Worm (Caenorhabditis elegans) whole organism, young adult: ENCODE measurements around the gene lin-54.

Experiments
- B0019.2 ChIP-seq: fragments of 200-800 bp; sonication (Bioruptor generic); conservative IDR thresholded peaks from 2 replicates; pipeline ENCODE4 v1.3.6; 2022; ENCODE audit warnings: missing genetic modification reagents, missing genetic modification characterization, missing compliant biosample characterization
- F22D6.2 ChIP-seq: sonication (generic microtip); optimal IDR thresholded peaks from 2 replicates; lab custom pipeline; 2016; ENCODE audit warnings: mild to moderate bottlenecking, missing genetic modification characterization, missing compliant biosample characterization
- F33H1.4 ChIP-seq: fragments of 200-800 bp; sonication (Bioruptor generic); IDR thresholded peaks from 2 replicates; pipeline ENCODE4 v1.3.6; 2022; ENCODE audit warnings: missing genetic modification reagents, missing genetic modification characterization, missing compliant biosample characterization
- F37B4.10 ChIP-seq: fragments of 200-800 bp; sonication (Bioruptor generic); IDR thresholded peaks from 2 replicates; pipeline ENCODE4 v1.3.6; 2022; ENCODE audit warnings: missing genetic modification characterization, missing compliant biosample characterization
- F39B2.1 ChIP-seq: fragments of 200-800 bp; sonication (Bioruptor generic); IDR thresholded peaks from 2 replicates; pipeline ENCODE4 v1.3.6; 2022; ENCODE audit warnings: missing genetic modification reagents, missing genetic modification characterization, missing compliant biosample characterization
- F55B11.4 ChIP-seq: sonication (generic microtip); optimal IDR thresholded peaks from 2 replicates; lab custom pipeline; 2016; ENCODE audit warnings: missing compliant biosample characterization, missing genetic modification characterization, borderline replicate concordance; ENCODE audit not compliant: insufficient read depth
- K11D2.4 ChIP-seq: fragments of 200-800 bp; sonication (Bioruptor generic); IDR thresholded peaks from 2 replicates; pipeline ENCODE4 v1.3.6; 2022; ENCODE audit warnings: missing genetic modification reagents, missing genetic modification characterization, missing compliant biosample characterization
- K12H6.12 ChIP-seq: fragments of 200-800 bp; sonication (Bioruptor generic); optimal IDR thresholded peaks from 2 replicates; lab custom pipeline; 2018; ENCODE audit warnings: mild to moderate bottlenecking, missing genetic modification characterization, missing compliant biosample characterization
- Y53F4B.3 ChIP-seq: fragments of 200-800 bp; sonication (Bioruptor generic); IDR thresholded peaks from 2 replicates; pipeline ENCODE4 v1.3.6; 2022; ENCODE audit warnings: missing genetic modification reagents, missing genetic modification characterization, missing compliant biosample characterization
- Y67H2A.10 ChIP-seq: fragments of 200-800 bp; sonication (Bioruptor generic); conservative IDR thresholded peaks from 2 replicates; pipeline ENCODE4 v1.3.6; 2022; ENCODE audit warnings: missing genetic modification reagents, missing genetic modification characterization, missing compliant biosample characterization
- ama-1 ChIP-seq, 3 experiments: fragments of 150-350 bp in 1 of 3; sonication (generic microtip) in 2 of 3; optimal IDR thresholded peaks; 2 replicates each; lab custom pipeline; 2014 to 2018; ENCODE audit warnings: missing biosample characterization in 2 of 3, missing genetic modification characterization in 2 of 3, missing genetic modification reagents in 2 of 3
- attf-6 ChIP-seq: fragments of 200-800 bp; sonication (Bioruptor generic); IDR thresholded peaks from 2 replicates; pipeline ENCODE4 v1.3.6; 2022; ENCODE audit warnings: missing genetic modification reagents, missing genetic modification characterization, missing compliant biosample characterization
- ceh-58 ChIP-seq: fragments of 200-800 bp; sonication (Bioruptor generic); IDR thresholded peaks from 2 replicates; pipeline ENCODE4 v1.3.6; 2022; ENCODE audit warnings: missing genetic modification characterization, missing compliant biosample characterization
- die-1 ChIP-seq: sonication (generic microtip); optimal IDR thresholded peaks from 2 replicates; lab custom pipeline; 2016; ENCODE audit warnings: missing genotype, mild to moderate bottlenecking, missing genetic modification characterization, missing compliant biosample characterization
- dpff-1 ChIP-seq: sonication (generic microtip); optimal IDR thresholded peaks from 2 replicates; lab custom pipeline; 2017; ENCODE audit warnings: mild to moderate bottlenecking, missing genetic modification characterization, missing compliant biosample characterization
- dpl-1 ChIP-seq: fragments of 150-350 bp; optimal IDR thresholded peaks from 2 replicates; lab custom pipeline; 2014; ENCODE audit warnings: missing biosample characterization, missing genetic modification reagents, missing genetic modification characterization
- egrh-3 ChIP-seq: fragments of 200-800 bp; sonication (Bioruptor generic); IDR thresholded peaks from 2 replicates; pipeline ENCODE4 v1.3.6; 2022; ENCODE audit warnings: missing genetic modification reagents, missing genetic modification characterization, missing compliant biosample characterization
- gei-17 ChIP-seq: fragments of 200-800 bp; sonication (Bioruptor generic); optimal IDR thresholded peaks from 2 replicates; lab custom pipeline; 2018; ENCODE audit warnings: mild to moderate bottlenecking, missing genetic modification characterization, missing compliant biosample characterization
- him-1 ChIP-seq: sonication (generic microtip); optimal IDR thresholded peaks from 2 replicates; lab custom pipeline; 2016; ENCODE audit warnings: missing genotype, missing genetic modification reagents, missing genetic modification characterization, missing compliant biosample characterization
- hmg-1.2 ChIP-seq: fragments of 200-800 bp; sonication (Bioruptor generic); IDR thresholded peaks from 2 replicates; pipeline ENCODE4 v1.3.6; 2022; ENCODE audit warnings: missing genetic modification reagents, missing genetic modification characterization, missing compliant biosample characterization
- hmg-20 ChIP-seq: fragments of 200-800 bp; sonication (Bioruptor generic); IDR thresholded peaks from 2 replicates; pipeline ENCODE4 v1.3.6; 2022; ENCODE audit warnings: missing genetic modification reagents, missing genetic modification characterization, missing compliant biosample characterization
- hsf-1 ChIP-seq: fragments of 200-800 bp; sonication (Bioruptor generic); IDR thresholded peaks from 2 replicates; pipeline ENCODE4 v1.3.6; 2022; ENCODE audit warnings: missing genetic modification reagents, missing genetic modification characterization, missing compliant biosample characterization
- lsl-1 ChIP-seq: fragments of 200-800 bp; sonication (Bioruptor generic); optimal IDR thresholded peaks from 2 replicates; lab custom pipeline; 2018; ENCODE audit warnings: mild to moderate bottlenecking, missing genetic modification characterization, moderate library complexity, missing compliant biosample characterization
- madf-8 ChIP-seq: fragments of 200-800 bp; sonication (Bioruptor generic); conservative IDR thresholded peaks from 2 replicates; pipeline ENCODE4 v1.3.6; 2022; ENCODE audit warnings: missing genetic modification reagents, missing genetic modification characterization, missing compliant biosample characterization
- mes-4 ChIP-seq: sonication (generic microtip); optimal IDR thresholded peaks from 2 replicates; lab custom pipeline; 2016; ENCODE audit warnings: missing genotype, missing genetic modification characterization, missing compliant biosample characterization
- nfyb-1 ChIP-seq: fragments of 200-800 bp; sonication (Bioruptor generic); IDR thresholded peaks from 2 replicates; pipeline ENCODE4 v1.3.6; 2022; ENCODE audit warnings: missing genetic modification reagents, missing genetic modification characterization, missing compliant biosample characterization
- pha-4 ChIP-seq: fragments of 150-350 bp; sonication (generic microtip); optimal IDR thresholded peaks from 2 replicates; lab custom pipeline; 2014; ENCODE audit warnings: missing biosample characterization, missing genetic modification reagents, missing genetic modification characterization
- rcor-1 ChIP-seq: fragments of 200-800 bp; sonication (Bioruptor generic); IDR thresholded peaks from 2 replicates; pipeline ENCODE4 v1.3.6; 2022; ENCODE audit warnings: missing genetic modification reagents, missing genetic modification characterization, missing compliant biosample characterization
- rpc-1 ChIP-seq, 2 experiments: fragments of 150-350 bp in 1 of 2; sonication (generic microtip) in 1 of 2; optimal IDR thresholded peaks; 2 replicates each; lab custom pipeline; 2014 to 2018; ENCODE audit warnings: missing biosample characterization in 1 of 2, missing genetic modification characterization in 1 of 2, missing genetic modification reagents in 1 of 2, missing genotype in 1 of 2
- snpc-4 ChIP-seq, 5 experiments: fragments of 150-350 bp in 1 of 5; sonication (generic microtip) in 4 of 5; optimal IDR thresholded peaks; 2 replicates each; lab custom pipeline; 2014 to 2018; ENCODE audit warnings: missing genetic modification characterization in 5 of 5, missing biosample characterization in 3 of 5, antibody characterized with exemption in 2 of 5, mild to moderate bottlenecking in 2 of 5, missing compliant biosample characterization in 2 of 5, missing genotype in 2 of 5, moderate library complexity in 2 of 5, missing genetic modification reagents in 1 of 5
- tbp1 ChIP-seq: fragments of 200-800 bp; sonication (Bioruptor generic); optimal IDR thresholded peaks from 2 replicates; lab custom pipeline; 2018; ENCODE audit warnings: mild to moderate bottlenecking, missing genetic modification characterization, missing compliant biosample characterization
- tbx-9 ChIP-seq: sonication (generic microtip); optimal IDR thresholded peaks from 2 replicates; lab custom pipeline; 2016; ENCODE audit warnings: borderline replicate concordance, missing genetic modification characterization, inconsistent platforms, missing compliant biosample characterization
- tlf-1 ChIP-seq: fragments of 200-800 bp; sonication (Bioruptor generic); optimal IDR thresholded peaks from 2 replicates; lab custom pipeline; 2018; ENCODE audit warnings: mild to moderate bottlenecking, missing genetic modification characterization, missing compliant biosample characterization
- ztf-18 ChIP-seq: sonication (generic microtip); optimal IDR thresholded peaks from 2 replicates; lab custom pipeline; 2016; ENCODE audit warnings: missing genotype, mild to moderate bottlenecking, missing genetic modification characterization, missing compliant biosample characterization
- ztf-26 ChIP-seq: sonication (generic microtip); optimal IDR thresholded peaks from 2 replicates; lab custom pipeline; 2017; ENCODE audit warnings: missing genetic modification characterization, missing compliant biosample characterization
- ztf-3 ChIP-seq: fragments of 200-800 bp; sonication (Bioruptor generic); optimal IDR thresholded peaks from 2 replicates; lab custom pipeline; 2018; ENCODE audit warnings: mild to moderate bottlenecking, missing genetic modification characterization, missing compliant biosample characterization

Gene lin-54

DNA sequence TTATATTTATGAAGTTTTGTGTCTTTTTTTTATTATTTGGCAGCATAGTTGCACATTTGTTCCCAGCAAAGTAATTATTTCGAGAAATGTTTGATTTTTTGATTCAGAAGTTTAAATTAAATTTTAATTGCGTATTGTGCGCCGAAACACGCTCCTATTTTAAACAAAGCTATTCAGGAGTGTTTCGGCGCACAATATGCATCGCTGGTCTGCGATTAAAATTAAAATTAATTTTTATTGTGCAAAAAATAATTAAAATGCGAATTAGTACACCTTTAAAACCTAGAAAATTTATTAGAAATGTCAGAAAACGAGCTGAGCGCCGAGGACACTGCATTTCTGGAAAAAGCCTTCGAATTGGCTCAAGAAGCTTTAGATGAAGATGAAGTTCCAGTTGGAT lies 2.5 kb downstream of the lin-54 start, which contains the start of gene JC8.4:
Gene JC8.4, plus strand, starts transcription at position 301 of the 400 bp plus-strand sequence.
- no peak for TF ChIP-seq gei-17 (GFP tag; lab: Kevin White, UChicago)
- no peak for TF ChIP-seq lsl-1 (GFP tag; lab: Kevin White, UChicago)
- TF ChIP-seq F33H1.4 (GFP tag; lab: Robert Waterston, UW), result no peak
- no peak for TF ChIP-seq ztf-18 (tag; lab: Kevin White, UChicago)
- no peak for TF ChIP-seq tbp1
- TF ChIP-seq F39B2.1 (GFP tag; lab: Robert Waterston, UW), result no peak
- no peak for TF ChIP-seq tlf-1 (GFP tag; lab: Kevin White, UChicago)
- TF ChIP-seq F37B4.10 (GFP tag; lab: Robert Waterston, UW), result no peak
- no peak for TF ChIP-seq rpc-1 (optimal IDR thresholded peaks at IDR 0.05; lab: Kevin White, UChicago)
- TF ChIP-seq rpc-1 (tag; optimal IDR thresholded peaks at IDR 0.05; lab: Kevin White, UChicago), result no peak
- no peak for TF ChIP-seq Y67H2A.10 (GFP tag; lab: Robert Waterston, UW)

DNA sequence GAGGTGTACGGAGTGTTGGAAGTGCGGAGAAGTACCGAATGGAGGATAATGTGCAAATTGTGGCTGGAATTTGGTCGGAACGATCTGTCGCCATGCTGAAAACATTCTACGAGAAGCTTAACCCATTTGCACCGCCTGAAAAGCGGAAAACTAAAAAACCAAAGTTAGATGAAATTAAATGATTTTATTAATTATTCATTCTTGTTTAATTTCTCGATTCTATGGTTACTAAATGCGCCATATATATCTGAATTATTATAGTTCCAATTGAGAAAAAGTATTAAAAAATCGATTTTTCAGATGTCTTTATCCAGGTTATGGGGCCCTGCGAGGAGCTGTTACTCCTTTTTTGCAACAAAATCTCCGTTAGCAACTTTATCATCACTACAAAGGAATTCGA lies 3.2 kb downstream of the lin-54 start, which contains the start of gene cox-11:
Gene cox-11, plus strand, starts transcription at position 301 of the 400 bp plus-strand sequence.
- TF ChIP-seq egrh-3, result no peak
- TF ChIP-seq rcor-1 (GFP tag; lab: Robert Waterston, UW), result no peak
- no peak for TF ChIP-seq F22D6.2
- TF ChIP-seq nfyb-1 (GFP tag; lab: Robert Waterston, UW), result no peak
- no peak for TF ChIP-seq die-1
- no peak for TF ChIP-seq dpl-1 (GFP tag; lab: Kevin White, UChicago)
- TF ChIP-seq B0019.2 (GFP tag; lab: Robert Waterston, UW), result no peak
- TF ChIP-seq madf-8, result no peak
- no peak for TF ChIP-seq snpc-4 (GFP tag; optimal IDR thresholded peaks at IDR 0.05; lab: Kevin White, UChicago)
- no peak for TF ChIP-seq snpc-4 (tag; optimal IDR thresholded peaks at IDR 0.05; lab: Kevin White, UChicago)
- no peak for TF ChIP-seq F39B2.1 (GFP tag; lab: Robert Waterston, UW)
- TF ChIP-seq K11D2.4 (GFP tag; lab: Robert Waterston, UW), result no peak
- no peak for TF ChIP-seq him-1 (tag; lab: Kevin White, UChicago)
- no peak for TF ChIP-seq Y53F4B.3
- no peak for TF ChIP-seq Y67H2A.10 (GFP tag; lab: Robert Waterston, UW)

DNA sequence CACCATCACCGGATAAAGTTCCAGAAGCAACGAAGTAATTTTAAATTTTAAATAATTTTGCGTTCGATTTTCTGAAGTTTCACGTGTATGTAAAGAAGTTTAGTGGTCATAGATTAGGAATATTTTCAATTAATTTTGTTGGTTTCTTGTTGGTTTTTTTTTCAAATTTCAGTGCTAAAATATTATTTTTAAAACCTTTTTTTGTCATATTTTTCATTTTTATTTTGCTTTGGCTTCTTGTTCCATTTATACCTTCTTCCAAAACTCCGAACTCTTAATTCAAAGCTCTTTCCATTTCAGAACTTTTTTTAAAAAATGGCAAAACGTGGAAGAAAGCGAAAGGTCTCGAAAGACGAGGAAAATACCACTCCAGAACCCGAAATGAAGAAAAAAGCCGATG lies 6.1 kb downstream of the lin-54 start, which contains the start of gene JC8.7:
Gene JC8.7, plus strand, starts transcription at position 301 of the 400 bp plus-strand sequence.
- TF ChIP-seq dpff-1 (no peak), gei-17 (GFP tag; lab: Kevin White, UChicago) (no peak), pha-4 (tag; lab: Kevin White, UChicago) (no peak), ceh-58 (GFP tag; lab: Robert Waterston, UW) (no peak), hmg-20 (GFP tag; lab: Robert Waterston, UW) (no peak), F55B11.4 (no peak), hmg-1.2 (GFP tag; lab: Robert Waterston, UW) (no peak), dpl-1 (GFP tag; lab: Kevin White, UChicago) (no peak), rcor-1 (GFP tag; lab: Robert Waterston, UW) (no peak), hsf-1 (GFP tag; lab: Robert Waterston, UW) (no peak), ztf-3 (no peak), K12H6.12 (tag; lab: Kevin White, UChicago) (no peak), him-1 (tag; lab: Kevin White, UChicago) (no peak), ztf-26 (tag; lab: Kevin White, UChicago) (no peak), F33H1.4 (GFP tag; lab: Robert Waterston, UW) (no peak), attf-6 (GFP tag; lab: Robert Waterston, UW) (no peak), ama-1 (optimal IDR thresholded peaks at IDR 0.05; lab: Kevin White, UChicago) (no peak), ama-1 (GFP tag; optimal IDR thresholded peaks at IDR 0.05; lab: Kevin White, UChicago) (no peak), Y67H2A.10 (GFP tag; lab: Robert Waterston, UW) (no peak), mes-4 (tag; lab: Kevin White, UChicago) (no peak), tbx-9 (tag; lab: Kevin White, UChicago) (no peak)
